Worm (Caenorhabditis elegans) whole organism, midembryonic: ENCODE results near the gene fbxb-115.

Source experiments
- T22C8.4 ChIP-seq: fragments of 200-800 bp; sonication (Bioruptor generic); IDR thresholded peaks from 2 replicates; pipeline ENCODE4 v1.3.6; 2022; ENCODE audit warnings: missing genetic modification characterization, missing compliant biosample characterization
- cog-1 ChIP-seq: sonication (generic microtip); optimal IDR thresholded peaks from 2 replicates; lab custom pipeline; 2016; ENCODE audit warnings: missing genetic modification characterization, missing compliant biosample characterization
- klf-2 ChIP-seq: fragments of 200-800 bp; sonication (Bioruptor generic); conservative IDR thresholded peaks from 2 replicates; pipeline ENCODE4 v1.3.6; 2022; ENCODE audit warnings: missing genetic modification reagents, missing genetic modification characterization, missing compliant biosample characterization
- med-1 ChIP-seq: sonication (generic microtip); optimal IDR thresholded peaks from 2 replicates; lab custom pipeline; 2017; ENCODE audit warnings: missing genetic modification characterization, mild to moderate bottlenecking, missing compliant biosample characterization, antibody characterized with exemption, missing genetic modification reagents; ENCODE audit not compliant: insufficient read depth
- ref-1 ChIP-seq: fragments of 200-800 bp; sonication (Bioruptor generic); conservative IDR thresholded peaks from 2 replicates; pipeline ENCODE4 v1.3.6; 2022; ENCODE audit warnings: missing genetic modification reagents, missing genetic modification characterization, missing compliant biosample characterization
- ztf-23 ChIP-seq: fragments of 200-800 bp; sonication (Bioruptor generic); IDR thresholded peaks from 2 replicates; pipeline ENCODE4 v1.3.6; 2022; ENCODE audit warnings: missing genetic modification reagents, missing genetic modification characterization, missing compliant biosample characterization
- ztf-29 ChIP-seq: fragments of 200-800 bp; sonication (Bioruptor generic); IDR thresholded peaks from 2 replicates; pipeline ENCODE4 v1.3.6; 2022; ENCODE audit warnings: missing genetic modification reagents, missing genetic modification characterization, missing compliant biosample characterization

- no peak for TF ChIP-seq cog-1 (tag; lab: Kevin White, UChicago)
- TF ChIP-seq med-1 (GFP tag; lab: Kevin White, UChicago): no peak
- no peak for TF ChIP-seq klf-2 (GFP tag; lab: Robert Waterston, UW)
- TF ChIP-seq ref-1: no peak
- TF ChIP-seq T22C8.4 (GFP tag; lab: Robert Waterston, UW): no peak
- no peak for TF ChIP-seq ztf-23
- no peak for TF ChIP-seq ztf-29 (GFP tag; lab: Robert Waterston, UW)
Measured at ce11 chrV:19276354-19276753, 36.3 kb upstream of the fbxb-115 start.
